Worm (Caenorhabditis elegans): ENCODE data around the gene wht-4.
"Not testable (repeated sequence)": the region's sequence is repeated elsewhere in the genome, so short reads cannot be mapped to it uniquely, and the experiment has no call there.

wht-4 gene

DNA sequence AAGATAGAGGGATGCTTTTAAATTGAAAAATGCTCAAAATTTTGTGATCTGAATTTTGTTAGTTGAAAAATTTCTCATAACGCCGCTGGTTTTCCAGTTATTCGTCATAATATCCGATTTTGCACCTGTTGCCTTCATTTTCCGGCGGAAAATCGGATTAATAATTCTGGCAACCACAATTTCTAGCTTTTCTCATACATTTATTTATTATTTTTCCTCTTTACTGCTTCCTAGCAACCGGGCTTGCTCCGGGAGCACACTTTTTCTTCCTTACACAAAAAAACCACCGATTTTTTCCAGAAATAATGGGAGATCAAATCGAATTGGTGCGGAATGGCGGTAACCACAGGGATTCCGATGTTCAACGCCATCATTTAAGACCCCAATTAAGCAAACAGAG is 11.4 kb upstream of the wht-4 start, which contains the start of gene F02E11.7:
TSS of gene F02E11.7 (plus strand) at position 301 of the 400 bp plus-strand sequence.
- no peak for TF ChIP-seq unc-62 (GFP tag; optimal IDR thresholded peaks at IDR 0.05)

- TF ChIP-seq unc-62 (GFP tag; optimal IDR thresholded peaks at IDR 0.05), result no peak
These were observed 10.9 kb upstream of the wht-4 start for ce11 chrII:3267815-3268214.

- no peak for TF ChIP-seq unc-62 (GFP tag; optimal IDR thresholded peaks at IDR 0.05)
These were observed 8.1 kb upstream of the wht-4 start for ce11 chrII:3270598-3270997.

DNA sequence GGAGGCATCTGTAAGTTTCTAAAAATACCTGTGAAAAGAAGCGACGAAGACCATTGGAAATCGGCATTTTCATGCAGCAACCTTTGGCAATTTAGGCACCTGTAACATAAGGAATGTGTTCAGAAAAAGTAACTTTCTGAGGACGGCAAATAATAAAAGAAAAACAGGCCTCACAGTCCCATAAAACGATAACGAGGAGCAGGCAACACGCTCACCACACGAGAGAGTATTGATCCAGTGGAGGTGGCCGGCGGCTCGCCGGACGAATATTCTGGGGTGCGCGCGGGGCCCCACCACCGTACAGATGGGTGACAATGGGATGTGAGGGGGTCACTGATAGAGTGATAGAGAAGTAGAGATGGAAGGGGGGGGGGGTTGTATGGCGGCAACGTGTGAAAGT is 3.8 kb upstream of the wht-4 start, which contains the start of gene F02E11.3:
TSS of gene F02E11.3 (minus strand) at position 101 of the 400 bp plus-strand sequence.
- no peak for TF ChIP-seq unc-62 (GFP tag; optimal IDR thresholded peaks at IDR 0.05)

DNA sequence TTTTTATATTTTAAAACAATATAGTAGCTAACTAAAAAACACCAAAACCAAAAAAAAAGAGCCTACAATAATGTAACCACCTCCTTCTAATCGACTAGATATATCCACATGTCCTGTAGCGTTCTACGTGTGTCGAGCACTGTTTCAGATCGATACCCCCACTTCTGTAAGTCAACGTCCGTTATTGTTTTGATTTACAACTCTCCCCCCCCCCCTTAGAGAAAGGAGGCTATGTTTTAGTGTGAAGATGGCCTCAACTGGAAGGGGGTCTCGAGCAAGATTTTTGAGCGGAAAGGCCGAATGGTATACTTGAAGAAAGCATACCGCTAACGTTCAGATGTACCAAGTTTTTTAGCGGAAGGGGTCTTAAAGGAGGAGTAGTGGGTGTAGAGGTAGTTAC is 1.0 kb upstream of the wht-4 start, which contains the start of gene F02E11.4:
TSS of gene F02E11.4 (minus strand) at position 101 of the 400 bp plus-strand sequence.
- no peak for TF ChIP-seq unc-62 (GFP tag; optimal IDR thresholded peaks at IDR 0.05)

- TF ChIP-seq unc-62 (GFP tag; optimal IDR thresholded peaks at IDR 0.05), result no peak
These were observed 3.6 kb downstream of the wht-4 start, which contains the start of gene nep-13 for ce11 chrII:3282353-3282752. nep-13 (plus strand) TSS chrII:3282653.

DNA sequence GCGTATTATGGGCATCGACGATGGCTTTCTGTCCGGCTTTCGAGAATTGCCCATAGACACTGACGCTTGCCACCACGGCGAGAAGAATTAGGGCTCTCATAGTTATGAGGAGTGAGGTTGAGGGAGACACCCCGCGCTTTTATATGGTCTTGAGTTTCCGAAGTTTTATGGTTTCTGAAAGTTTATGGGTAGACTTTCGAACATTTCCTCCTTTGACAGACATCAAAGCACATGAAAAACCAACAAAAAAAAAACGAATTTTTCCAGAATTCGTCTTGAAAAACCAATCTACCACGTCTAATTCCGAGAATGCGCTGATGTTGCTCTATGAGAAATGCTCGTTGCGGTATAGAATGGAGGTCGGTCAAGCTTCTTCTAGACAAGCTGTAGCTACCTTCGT is 5.8 kb downstream of the wht-4 start, which contains the start of gene scl-15:
TSS of gene scl-15 (minus strand) at position 101 of the 400 bp plus-strand sequence.
- no peak for TF ChIP-seq unc-62 (GFP tag; optimal IDR thresholded peaks at IDR 0.05)

ce11 chrII:3287073-3287472 is 8.3 kb downstream of the wht-4 start, which contains the start of gene sri-63:
sri-63 (plus strand) TSS chrII:3287373.
- TF ChIP-seq unc-62 (GFP tag; optimal IDR thresholded peaks at IDR 0.05), result no peak

DNA sequence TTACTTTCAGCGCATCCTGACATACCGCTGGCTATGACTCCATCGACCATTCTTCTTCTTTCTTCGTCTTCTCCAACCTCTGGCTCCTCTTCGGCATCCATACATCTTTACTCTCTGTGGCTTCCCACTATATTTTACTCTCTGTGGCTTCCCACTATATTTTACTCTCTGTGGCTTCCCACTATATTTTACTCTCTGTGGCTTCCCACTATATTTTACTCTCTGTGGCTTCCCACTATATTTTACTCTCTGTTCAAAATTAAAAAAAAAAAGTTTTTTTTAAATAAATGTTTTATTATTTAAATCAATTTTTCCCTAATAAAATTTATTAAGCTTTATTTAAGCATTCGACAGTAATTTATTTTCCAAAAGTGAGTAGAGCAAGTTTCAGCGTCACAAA is 11.8 kb downstream of the wht-4 start, which contains the start of gene F39E9.14:
TSS of gene F39E9.14 (minus strand) at position 101 of the 400 bp plus-strand sequence.
- TF ChIP-seq unc-62 (GFP tag; optimal IDR thresholded peaks at IDR 0.05), result not testable (repeated sequence)

DNA sequence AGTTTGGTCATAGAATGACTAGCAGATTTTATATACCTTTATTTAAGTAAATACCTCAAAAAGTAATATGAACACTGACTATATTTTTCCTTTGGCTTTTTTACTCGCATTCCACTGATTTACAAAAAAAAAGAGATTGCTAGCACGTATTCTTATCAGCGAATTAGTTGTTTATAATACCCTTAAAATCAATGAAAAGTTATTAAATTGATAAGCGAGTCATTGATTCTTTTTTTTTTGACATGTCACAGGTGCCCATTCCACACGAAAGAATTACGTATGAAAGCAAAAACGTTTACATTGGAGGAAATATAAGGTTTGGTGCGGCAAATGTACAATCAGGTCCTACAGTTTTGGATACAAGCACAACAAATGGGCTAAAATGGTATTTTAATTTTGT is 16.5 kb downstream of the wht-4 start, which contains the start of gene btb-17:
TSS of gene btb-17 (plus strand) at position 213 of the 400 bp plus-strand sequence.
- TF ChIP-seq unc-62 (GFP tag; optimal IDR thresholded peaks at IDR 0.05), result no peak

ce11 chrII:3296644-3297043 is 17.9 kb downstream of the wht-4 start, which contains the start of gene btb-16:
btb-16 (plus strand) TSS chrII:3296883.
- no peak for TF ChIP-seq unc-62 (GFP tag; optimal IDR thresholded peaks at IDR 0.05)

DNA sequence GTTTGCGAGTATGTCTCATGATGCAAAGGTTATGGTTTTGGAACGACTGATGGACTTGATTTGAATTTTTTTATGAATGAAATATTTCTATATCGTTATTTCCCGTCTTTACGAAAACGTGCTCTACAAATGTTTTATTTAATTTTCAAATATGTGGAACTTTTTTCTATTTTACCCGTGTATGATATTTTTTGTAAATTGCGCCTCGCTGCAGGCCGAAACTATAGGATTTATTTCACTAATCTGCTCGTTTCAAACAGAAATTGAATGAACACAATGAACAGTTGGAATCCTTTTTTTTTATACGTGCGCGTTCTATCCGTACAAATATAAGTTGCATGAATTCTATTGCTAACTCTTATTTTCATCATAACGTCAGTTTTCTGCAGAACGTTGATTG is 19.2 kb downstream of the wht-4 start, which contains the start of gene btb-18:
TSS of gene btb-18 (plus strand) at position 301 of the 400 bp plus-strand sequence.
- TF ChIP-seq unc-62 (GFP tag; optimal IDR thresholded peaks at IDR 0.05), result no peak

DNA sequence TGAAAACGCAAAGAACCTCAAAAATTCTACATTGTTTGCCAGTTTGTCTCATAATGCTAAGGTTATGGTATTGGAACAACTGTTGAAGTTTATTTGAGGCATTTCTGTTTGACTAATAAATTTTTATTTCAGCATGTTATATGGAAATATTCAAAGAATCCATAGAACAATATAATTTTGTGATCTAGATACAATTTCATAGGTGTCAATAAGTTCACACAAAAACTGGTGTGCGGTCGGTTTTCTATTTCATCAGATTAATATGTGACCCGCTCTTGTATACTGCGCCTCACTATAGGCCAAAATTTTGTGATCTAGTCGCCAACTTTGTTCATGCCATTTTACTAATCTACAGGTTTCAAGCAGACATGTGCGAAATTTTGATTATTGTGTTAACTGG is 20.7 kb downstream of the wht-4 start, which contains the start of gene btb-22:
TSS of gene btb-22 (plus strand) at position 301 of the 400 bp plus-strand sequence.
- TF ChIP-seq unc-62 (GFP tag; optimal IDR thresholded peaks at IDR 0.05), result no peak

ce11 chrII:3303582-3303981 is 24.8 kb downstream of the wht-4 start:
- TF ChIP-seq unc-62 (GFP tag; optimal IDR thresholded peaks at IDR 0.05), result no peak

DNA sequence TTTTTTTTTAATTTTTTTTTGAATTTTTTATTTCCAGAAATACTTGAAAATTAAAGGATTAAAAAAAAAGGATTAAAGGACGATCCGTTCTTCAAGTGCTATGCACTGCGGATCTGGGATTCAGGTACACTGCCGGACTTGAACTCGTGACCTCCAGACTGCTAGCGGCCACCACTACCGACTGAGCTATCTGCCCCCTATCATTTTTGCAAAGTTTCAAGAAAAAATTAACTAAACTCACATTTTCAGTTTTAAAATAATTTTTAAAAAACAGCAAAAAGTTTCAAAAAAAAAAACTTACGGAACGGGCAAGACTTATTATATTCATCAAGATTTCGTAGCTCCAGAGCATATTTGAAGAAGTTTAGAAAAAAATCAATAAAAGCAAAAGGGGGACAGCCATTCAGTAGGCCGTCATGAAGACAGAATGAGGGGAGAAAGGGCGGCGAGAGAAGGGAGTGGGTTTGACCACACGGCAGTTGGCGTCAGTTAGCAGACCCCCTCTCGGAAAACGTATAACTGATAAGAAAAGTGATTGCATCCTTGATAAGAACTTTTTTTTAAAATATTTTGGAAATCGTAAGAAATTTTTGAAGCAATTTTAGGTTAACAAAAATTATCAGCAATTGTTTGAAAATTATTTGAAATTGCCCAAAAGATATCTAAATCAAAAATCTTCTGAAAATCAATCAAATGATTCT is 32.4 kb downstream of the wht-4 start:
- TF ChIP-seq unc-62 (GFP tag; optimal IDR thresholded peaks at IDR 0.05), result no peak

DNA sequence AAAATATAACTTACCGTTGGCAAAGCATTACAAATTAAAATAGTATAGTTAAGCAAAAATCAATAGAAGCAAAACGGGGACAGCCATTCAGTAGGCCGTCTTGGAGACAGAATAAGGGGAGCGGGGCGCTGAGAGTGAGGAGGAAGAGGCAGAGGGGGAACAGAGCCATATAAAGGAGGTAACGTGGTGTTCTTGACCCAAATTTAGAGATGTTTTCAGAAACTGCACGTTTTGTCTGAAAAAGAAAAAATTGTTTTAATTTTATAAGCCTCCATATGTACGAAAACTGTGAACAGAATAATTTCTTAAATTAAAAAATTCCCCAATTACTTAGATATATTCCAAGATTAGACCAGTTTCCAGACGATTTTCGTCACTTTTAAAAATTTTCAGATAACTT is 34.7 kb downstream of the wht-4 start, which contains the start of gene F39E9.6:
TSS of gene F39E9.6 (minus strand) at position 101 of the 400 bp plus-strand sequence.
- no peak for TF ChIP-seq unc-62 (GFP tag; optimal IDR thresholded peaks at IDR 0.05)

ce11 chrII:3318839-3319238 is 40.1 kb downstream of the wht-4 start:
- TF ChIP-seq unc-62 (GFP tag; optimal IDR thresholded peaks at IDR 0.05), result no peak

All from whole organism, dauer.